Fruit fly (Drosophila melanogaster) whole organism, wandering third instar larva: Measurements from ENCODE around the gene RhoGAP71E.

Experiments
- CG32264 ChIP-seq: fragments of 200-800 bp; sonication (Bioruptor generic); optimal IDR thresholded peaks from 2 replicates; lab custom pipeline; 2016; ENCODE audit warnings: missing biosample characterization, missing genetic modification characterization
- GATAd ChIP-seq: sonication (Bioruptor generic); optimal IDR thresholded peaks from 2 replicates; lab custom pipeline; 2016; ENCODE audit warnings: missing biosample characterization, missing genetic modification characterization
- Hnf4 ChIP-seq: fragments of 200-800 bp; sonication (Bioruptor generic); optimal IDR thresholded peaks from 2 replicates; lab custom pipeline; 2016; ENCODE audit warnings: missing biosample characterization, mild to moderate bottlenecking, missing genetic modification characterization
- Rel ChIP-seq, 2 experiments: fragments of 200-800 bp; sonication (Bioruptor generic) in 1 of 2; optimal IDR thresholded peaks; 2 replicates in 1 of 2; 3 replicates in 1 of 2; lab custom pipeline; 2016 to 2019; ENCODE audit warnings: mild to moderate bottlenecking in 2 of 2, missing biosample characterization in 2 of 2, missing genetic modification characterization in 2 of 2, moderate library complexity in 1 of 2
- Sp1 ChIP-seq: fragments of 200-800 bp; sonication (Bioruptor generic); optimal IDR thresholded peaks from 3 replicates; lab custom pipeline; 2019; ENCODE audit warnings: missing biosample characterization, mild to moderate bottlenecking, missing genetic modification characterization, moderate library complexity
- br ChIP-seq: fragments of 200-800 bp; sonication (Bioruptor generic); optimal IDR thresholded peaks from 2 replicates; lab custom pipeline; 2016; ENCODE audit warnings: missing biosample characterization, missing genetic modification characterization
- dmrt93B ChIP-seq: fragments of 200-800 bp; sonication (Bioruptor generic); optimal IDR thresholded peaks from 2 replicates; lab custom pipeline; 2018; ENCODE audit warnings: missing biosample characterization, mild to moderate bottlenecking, missing genetic modification characterization
- foxo ChIP-seq, 2 experiments: fragments of 200-800 bp; sonication (Bioruptor generic); optimal IDR thresholded peaks; 2 replicates in 1 of 2; 3 replicates in 1 of 2; lab custom pipeline; 2016 to 2017; ENCODE audit warnings: missing biosample characterization in 2 of 2, missing genetic modification characterization in 2 of 2
- h ChIP-seq: fragments of 200-800 bp; sonication (Bioruptor generic); optimal IDR thresholded peaks from 3 replicates; lab custom pipeline; 2016; ENCODE audit warnings: missing biosample characterization, mild to moderate bottlenecking, missing genetic modification characterization
- pan ChIP-seq: fragments of >200 bp; optimal IDR thresholded peaks from 2 replicates; lab custom pipeline; 2017
- psq ChIP-seq: fragments of 200-800 bp; sonication (Bioruptor generic); optimal IDR thresholded peaks from 3 replicates; lab custom pipeline; 2017; ENCODE audit warnings: missing biosample characterization, mild to moderate bottlenecking, missing genetic modification characterization, moderate library complexity
- sv ChIP-seq: fragments of 200-800 bp; sonication (Bioruptor generic); optimal IDR thresholded peaks from 3 replicates; lab custom pipeline; 2016; ENCODE audit warnings: missing biosample characterization, missing genetic modification characterization
- usp ChIP-seq: fragments of >200 bp; optimal IDR thresholded peaks from 2 replicates; lab custom pipeline; 2017; ENCODE audit warnings: missing biosample characterization, missing genetic modification characterization

- TF ChIP-seq foxo (GFP tag; optimal IDR thresholded peaks at IDR 0.05; lab: Kevin White, UChicago), result no peak
- TF ChIP-seq GATAd (GFP tag; lab: Kevin White, UChicago), result no peak
- no peak for TF ChIP-seq CG32264 (GFP tag; lab: Kevin White, UChicago)
- TF ChIP-seq h (GFP tag; lab: Kevin White, UChicago), result no peak
- no peak for TF ChIP-seq sv (GFP tag; lab: Kevin White, UChicago)
- TF ChIP-seq usp (GFP tag; lab: Kevin White, UChicago), result no peak
- no peak for TF ChIP-seq Hnf4 (GFP tag; lab: Kevin White, UChicago)
- TF ChIP-seq pan (lab: Kevin White, UChicago), result no peak
- no peak for TF ChIP-seq dmrt93B
- no peak for TF ChIP-seq psq (GFP tag; lab: Kevin White, UChicago)
- TF ChIP-seq br (GFP tag; lab: Kevin White, UChicago), result no peak
- peak; percentile 9 for TF ChIP-seq Rel (GFP tag; optimal IDR thresholded peaks at IDR 0.05; lab: Kevin White, UChicago)
- TF ChIP-seq Rel (tag; optimal IDR thresholded peaks at IDR 0.05; lab: Kevin White, UChicago), result no peak
- TF ChIP-seq Sp1, result no peak
These were observed 36.4 kb downstream of the RhoGAP71E start for dm6 chr3L:15624944-15625610.
